Worm (Caenorhabditis elegans): ENCODE data around the gene K11H12.1.

DNA sequence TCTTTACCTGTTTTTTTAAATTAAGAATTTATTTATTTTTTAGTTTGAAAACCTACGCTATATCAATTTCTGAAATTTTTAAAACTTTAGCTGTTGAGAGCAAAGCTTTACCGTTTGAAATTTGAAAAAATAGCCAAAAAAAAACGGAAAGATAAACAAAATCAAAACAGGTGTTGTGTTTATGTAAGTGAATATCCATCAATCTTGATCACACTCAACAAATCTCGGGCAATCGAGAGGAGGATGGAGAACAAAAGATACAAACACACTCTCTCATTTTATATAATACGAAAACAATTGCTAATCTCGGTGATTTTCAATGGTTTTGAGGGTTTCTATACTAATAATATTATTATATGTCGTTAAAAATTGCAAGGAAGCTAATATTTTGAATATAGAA, 8.4 kb upstream of the K11H12.1 start:
- no peak for TF ChIP-seq blmp-1 (tag; optimal IDR thresholded peaks at IDR 0.05; ENCODE audit: insufficient read depth)
- no peak for TF ChIP-seq crh-2 (tag; optimal IDR thresholded peaks at IDR 0.05)
- no peak for TF ChIP-seq ztf-11 (tag; optimal IDR thresholded peaks at IDR 0.05)
